Worm (Caenorhabditis elegans): ENCODE measurements around the gene srh-3.
"Not testable (repeated sequence)": the region's sequence is repeated elsewhere in the genome, so short reads cannot be mapped to it uniquely, and the experiment has no call there.

- TF ChIP-seq unc-39 (tag; optimal IDR thresholded peaks at IDR 0.05); pqm-1 (tag; optimal IDR thresholded peaks at IDR 0.05); aly-2 (tag; optimal IDR thresholded peaks at IDR 0.05); fkh-10 (GFP tag; optimal IDR thresholded peaks at IDR 0.05); snpc-4 (tag; optimal IDR thresholded peaks at IDR 0.05); fos-1 (tag; optimal IDR thresholded peaks at IDR 0.05); elt-3 (tag; optimal IDR thresholded peaks at IDR 0.05); ztf-11 (tag; optimal IDR thresholded peaks at IDR 0.05); nhr-28 (tag; optimal IDR thresholded peaks at IDR 0.05); nhr-67 (tag; optimal IDR thresholded peaks at IDR 0.05); skn-1 (tag; optimal IDR thresholded peaks at IDR 0.05); tbx-2 (tag; optimal IDR thresholded peaks at IDR 0.05): not testable (repeated sequence)
Observed at ce11 chrV:1692494-1692893, 10.1 kb downstream of the srh-3 start, which contains the start of gene Y46H3C.5.

Measured in whole organism, L3 larva.